Worm (Caenorhabditis elegans): ENCODE results near the gene C47E12.2.

Gene C47E12.2

DNA sequence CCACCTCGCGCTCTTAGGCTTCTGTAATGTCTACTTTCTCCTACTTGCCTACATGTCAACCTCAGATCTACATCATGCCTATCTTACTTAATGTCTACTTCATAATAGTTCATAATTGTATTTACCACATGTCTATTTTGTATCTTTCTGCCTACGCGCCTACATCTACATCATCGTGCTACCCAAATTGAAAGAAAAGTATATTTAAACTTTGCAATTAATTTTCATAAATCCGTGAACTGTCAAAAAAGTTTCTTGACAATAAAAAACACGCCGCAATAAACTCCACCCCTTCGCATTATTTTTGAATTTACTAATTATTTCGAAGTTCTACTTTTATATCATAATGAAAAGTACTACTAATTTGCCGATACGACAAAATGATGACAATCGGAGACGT lies 19.7 kb upstream of the C47E12.2 start, which contains the start of gene F44D12.8:
F44D12.8 (plus strand) TSS at position 301 of the 400 bp plus-strand sequence.
- TF ChIP-seq aptf-3 (GFP tag; IDR thresholded peaks at IDR 0.05) (no peak), lin-40 (tag; optimal IDR thresholded peaks at IDR 0.05) (no peak), mxl-1 (tag; optimal IDR thresholded peaks at IDR 0.05) (no peak), xnd-1 (tag; optimal IDR thresholded peaks at IDR 0.05) (no peak), F10E7.11 (tag; optimal IDR thresholded peaks at IDR 0.05) (no peak), nfya-2 (GFP tag; IDR thresholded peaks at IDR 0.05) (no peak), F37B4.10 (GFP tag; IDR thresholded peaks at IDR 0.05) (no peak), ztf-3 (GFP tag; optimal IDR thresholded peaks at IDR 0.05) (no peak), chd-7 (tag; optimal IDR thresholded peaks at IDR 0.05) (no peak), F57C9.4 (tag; optimal IDR thresholded peaks at IDR 0.05) (no peak), attf-6 (GFP tag; IDR thresholded peaks at IDR 0.05) (no peak), snpc-1.1 (tag; optimal IDR thresholded peaks at IDR 0.05; ENCODE audit: insufficient read depth) (no peak)

DNA sequence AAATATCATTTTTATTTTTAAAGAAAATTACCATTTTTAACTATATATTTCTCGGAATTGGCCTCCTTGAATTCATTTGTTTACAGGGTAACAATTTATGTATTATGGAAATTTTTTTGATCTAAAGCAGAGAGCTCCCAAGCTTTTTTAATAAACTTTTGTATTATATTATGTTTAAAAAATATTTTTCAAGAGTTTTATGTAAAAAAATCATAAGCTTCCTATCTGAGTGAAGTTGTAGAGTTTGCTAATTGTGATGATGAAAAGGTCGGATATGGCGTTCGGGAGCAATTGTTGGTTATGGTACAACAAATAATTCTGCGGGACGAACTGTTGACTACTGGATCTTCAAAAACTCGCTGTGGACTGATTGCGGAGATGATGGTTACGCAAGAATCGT lies 18.0 kb upstream of the C47E12.2 start, which contains the start of gene F44D12.19:
F44D12.19 (plus strand) TSS at position 301 of the 400 bp plus-strand sequence.
- TF ChIP-seq unc-130 (GFP tag; optimal IDR thresholded peaks at IDR 0.05), result no peak
- no peak for TF ChIP-seq Y95B8A.8 (GFP tag; IDR thresholded peaks at IDR 0.05)
- no peak for TF ChIP-seq T07F8.4 (tag; optimal IDR thresholded peaks at IDR 0.05)
- no peak for TF ChIP-seq F37B4.10 (GFP tag; IDR thresholded peaks at IDR 0.05)
- no peak for TF ChIP-seq hlh-12 (tag; optimal IDR thresholded peaks at IDR 0.05)
- TF ChIP-seq die-1 (tag; optimal IDR thresholded peaks at IDR 0.05), result no peak
- no peak for TF ChIP-seq repo-1 (tag; optimal IDR thresholded peaks at IDR 0.05)
- no peak for TF ChIP-seq attf-6 (GFP tag; IDR thresholded peaks at IDR 0.05)
- no peak for TF ChIP-seq sea-2 (GFP tag; IDR thresholded peaks at IDR 0.05)
- TF ChIP-seq mcd-1 (GFP tag; IDR thresholded peaks at IDR 0.05), result no peak
- TF ChIP-seq ekl-4 (GFP tag; IDR thresholded peaks at IDR 0.05), result no peak
- TF ChIP-seq sdz-38 (tag; optimal IDR thresholded peaks at IDR 0.05), result no peak

DNA sequence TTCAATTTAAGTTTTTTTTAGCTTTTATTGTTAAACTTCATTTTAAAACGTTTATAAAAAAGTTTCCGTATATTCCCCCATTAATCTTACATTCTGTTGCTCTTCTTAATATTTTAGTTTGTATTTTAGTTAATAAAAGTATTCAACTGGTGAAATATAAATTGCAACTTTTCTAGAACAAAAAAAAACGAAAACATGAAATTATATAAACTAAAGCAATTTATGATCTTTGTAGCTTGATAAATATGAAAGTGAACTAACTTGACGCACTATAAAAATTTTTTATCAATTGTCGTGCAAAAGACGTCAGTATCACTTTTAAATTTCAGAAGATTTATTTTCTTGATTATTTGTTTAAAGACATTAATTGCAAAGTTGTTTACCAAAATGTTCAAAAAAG lies 14.3 kb upstream of the C47E12.2 start, which contains the start of gene F44D12.2:
F44D12.2 (minus strand) TSS at position 101 of the 400 bp plus-strand sequence.
- no peak for TF ChIP-seq nfyb-1 (GFP tag; IDR thresholded peaks at IDR 0.05)
- TF ChIP-seq ztf-3 (GFP tag; optimal IDR thresholded peaks at IDR 0.05), result no peak
- TF ChIP-seq sea-2 (GFP tag; IDR thresholded peaks at IDR 0.05), result no peak
- TF ChIP-seq snpc-4 (GFP tag; optimal IDR thresholded peaks at IDR 0.05), result no peak
- TF ChIP-seq snpc-4 (tag; optimal IDR thresholded peaks at IDR 0.05), result no peak
- TF ChIP-seq B0035.1 (tag; optimal IDR thresholded peaks at IDR 0.05), result no peak
- no peak for TF ChIP-seq nhr-90 (tag; optimal IDR thresholded peaks at IDR 0.05)
- TF ChIP-seq K11D2.4 (GFP tag; IDR thresholded peaks at IDR 0.05), result no peak
- TF ChIP-seq ztf-25 (GFP tag; IDR thresholded peaks at IDR 0.05), result no peak
- TF ChIP-seq lin-40 (tag; optimal IDR thresholded peaks at IDR 0.05), result no peak
- TF ChIP-seq rec-8 (tag; optimal IDR thresholded peaks at IDR 0.05), result no peak
- TF ChIP-seq ceh-27 (GFP tag; optimal IDR thresholded peaks at IDR 0.05), result no peak
- no peak for TF ChIP-seq madf-8 (GFP tag; conservative IDR thresholded peaks at IDR 0.05)
- TF ChIP-seq ceh-58 (GFP tag; IDR thresholded peaks at IDR 0.05), result no peak
- TF ChIP-seq tlf-1 (GFP tag; optimal IDR thresholded peaks at IDR 0.05), result no peak
- no peak for TF ChIP-seq D2030.7 (GFP tag; IDR thresholded peaks at IDR 0.05)
- TF ChIP-seq B0019.2 (GFP tag; conservative IDR thresholded peaks at IDR 0.05), result no peak
- TF ChIP-seq mxl-1 (tag; optimal IDR thresholded peaks at IDR 0.05), result no peak

All from whole organism, young adult.